Fruit fly (Drosophila melanogaster) whole organism, prepupa: ENCODE data around the gene Hem.

Source experiments
- CG11902 ChIP-seq: fragments of 200-800 bp; sonication (Bioruptor generic); optimal IDR thresholded peaks from 3 replicates; lab custom pipeline; 2016; ENCODE audit warnings: missing biosample characterization, missing genetic modification characterization
- CG1621 ChIP-seq: fragments of 200-800 bp; sonication (Bioruptor generic); optimal IDR thresholded peaks from 3 replicates; lab custom pipeline; 2018; ENCODE audit warnings: missing biosample characterization, mild to moderate bottlenecking, missing genetic modification characterization
- CG6163 ChIP-seq: fragments of 200-800 bp; sonication (Bioruptor generic); IDR thresholded peaks from 3 replicates; pipeline ENCODE4 v1.3.6; 2022; ENCODE audit warnings: missing biosample characterization, missing genetic modification characterization
- CG6854 ChIP-seq: fragments of 200-800 bp; sonication (Bioruptor generic); optimal IDR thresholded peaks from 2 replicates; lab custom pipeline; 2017; ENCODE audit warnings: missing biosample characterization, mild to moderate bottlenecking, missing genetic modification characterization
- CG7368 ChIP-seq: fragments of 200-800 bp; sonication (Bioruptor generic); optimal IDR thresholded peaks from 3 replicates; lab custom pipeline; 2016; ENCODE audit warnings: missing biosample characterization, missing genetic modification characterization
- Ets21C ChIP-seq: fragments of 200-800 bp; sonication (Bioruptor generic); optimal IDR thresholded peaks from 3 replicates; lab custom pipeline; 2016; ENCODE audit warnings: missing biosample characterization, missing genetic modification characterization
- Hr38 ChIP-seq: sonication (Bioruptor generic); optimal IDR thresholded peaks from 2 replicates; lab custom pipeline; 2016; ENCODE audit warnings: missing biosample characterization, missing genetic modification characterization
- Hr39 ChIP-seq: fragments of 200-800 bp; sonication (Bioruptor generic); optimal IDR thresholded peaks from 2 replicates; lab custom pipeline; 2016; ENCODE audit warnings: missing biosample characterization, missing genetic modification characterization
- Sox14 ChIP-seq: fragments of 200-800 bp; sonication (Bioruptor generic); optimal IDR thresholded peaks from 3 replicates; lab custom pipeline; 2016; ENCODE audit warnings: missing biosample characterization, missing genetic modification characterization
- dac ChIP-seq: fragments of 200-800 bp; sonication (Bioruptor generic); optimal IDR thresholded peaks from 2 replicates; lab custom pipeline; 2017; ENCODE audit warnings: missing biosample characterization, mild to moderate bottlenecking, missing genetic modification characterization
- lz ChIP-seq: fragments of 200-800 bp; sonication (Bioruptor generic); optimal IDR thresholded peaks from 3 replicates; lab custom pipeline; 2016; ENCODE audit warnings: missing biosample characterization, missing genetic modification characterization
- pdm3 ChIP-seq: fragments of 200-800 bp; sonication (Bioruptor generic); optimal IDR thresholded peaks from 3 replicates; lab custom pipeline; 2016; ENCODE audit warnings: missing biosample characterization, missing genetic modification characterization
- salr ChIP-seq, 2 experiments: fragments of 200-800 bp; sonication (Bioruptor generic); optimal IDR thresholded peaks; 3 replicates each; lab custom pipeline; 2016 to 2018; ENCODE audit warnings: missing biosample characterization in 2 of 2, missing genetic modification characterization in 2 of 2, mild to moderate bottlenecking in 1 of 2

DNA sequence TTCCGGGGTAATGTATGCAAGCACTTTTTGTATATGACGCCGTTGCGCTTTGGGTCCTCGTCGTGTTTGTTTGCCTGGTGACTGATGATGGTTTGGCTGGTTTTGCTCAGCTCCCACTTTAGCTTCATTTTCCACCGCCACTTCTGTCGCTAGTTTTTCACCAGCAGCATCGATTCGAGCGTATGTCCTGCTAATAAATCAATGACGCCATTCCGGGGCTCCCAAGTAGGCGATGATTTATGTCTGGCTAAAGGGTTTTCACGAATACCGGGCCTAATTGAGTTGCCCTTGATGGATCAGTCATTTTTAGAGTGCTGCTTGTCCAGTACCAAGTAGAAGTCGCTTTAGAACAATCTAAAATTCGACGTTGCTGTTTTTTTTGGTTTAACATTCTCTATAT, 41.5 kb upstream of the Hem start, which contains the start of gene CG32450:
- no peak for TF ChIP-seq salr (GFP tag; optimal IDR thresholded peaks at IDR 0.05; lab: Kevin White, UChicago)
- TF ChIP-seq CG1621 (tag; lab: Kevin White, UChicago): no peak
- TF ChIP-seq Hr39 (GFP tag; lab: Kevin White, UChicago): no peak
- TF ChIP-seq Hr38 (GFP tag; lab: Kevin White, UChicago): no peak
- no peak for TF ChIP-seq pdm3 (GFP tag; lab: Kevin White, UChicago)
- TF ChIP-seq Ets21C (GFP tag; lab: Kevin White, UChicago): no peak
- no peak for TF ChIP-seq CG6163 (GFP tag; lab: Robert Waterston, UW)
- TF ChIP-seq dac (GFP tag; lab: Kevin White, UChicago): no peak
- TF ChIP-seq CG6854 (GFP tag; lab: Kevin White, UChicago): no peak
- no peak for TF ChIP-seq CG7368 (GFP tag; lab: Kevin White, UChicago)
- TF ChIP-seq Sox14: no peak
- no peak for TF ChIP-seq CG11902 (GFP tag; lab: Kevin White, UChicago)
- TF ChIP-seq lz (GFP tag; lab: Kevin White, UChicago): no peak
